Fruit fly (Drosophila melanogaster) whole organism, wandering third instar larva: ENCODE data around the gene wgn.

Source experiments
- Dfd ChIP-seq: fragments of >200 bp; optimal IDR thresholded peaks from 2 replicates; lab custom pipeline; 2017; ENCODE audit warnings: missing biosample characterization, missing genetic modification characterization
- Hr78 ChIP-seq: fragments of >200 bp; optimal IDR thresholded peaks from 2 replicates; lab custom pipeline; 2017; ENCODE audit warnings: missing biosample characterization, missing genetic modification characterization
- Jra ChIP-seq: sonication (Bioruptor generic); optimal IDR thresholded peaks from 2 replicates; lab custom pipeline; 2016; ENCODE audit warnings: missing biosample characterization, missing genetic modification characterization
- OdsH ChIP-seq: fragments of 200-800 bp; sonication (Bioruptor generic); optimal IDR thresholded peaks from 2 replicates; lab custom pipeline; 2016; ENCODE audit warnings: missing biosample characterization, mild to moderate bottlenecking, missing genetic modification characterization
- Vsx2 ChIP-seq: fragments of 200-300, 225-300 bp; sonication (Bioruptor generic); optimal IDR thresholded peaks from 2 replicates; lab custom pipeline; 2018; ENCODE audit warnings: missing biosample characterization, missing genetic modification characterization; ENCODE audit not compliant: partially characterized antibody
- dl ChIP-seq, 2 experiments: fragments of 175-275, 200-275 bp in 1 of 2; fragments of 200-275 bp in 1 of 2; sonication (Bioruptor generic); optimal IDR thresholded peaks; lab custom pipeline; 2018; ENCODE audit warnings: mild to moderate bottlenecking in 2 of 2, missing biosample characterization in 2 of 2, missing genetic modification characterization in 2 of 2, moderate library complexity in 2 of 2; ENCODE audit not compliant: partially characterized antibody in 2 of 2, insufficient read depth in 1 of 2
- dmrt93B ChIP-seq: fragments of 200-800 bp; sonication (Bioruptor generic); optimal IDR thresholded peaks from 2 replicates; lab custom pipeline; 2018; ENCODE audit warnings: missing biosample characterization, mild to moderate bottlenecking, missing genetic modification characterization
- ey ChIP-seq: fragments of 200-800 bp; sonication (Bioruptor generic); optimal IDR thresholded peaks from 2 replicates; lab custom pipeline; 2016; ENCODE audit warnings: missing biosample characterization, missing genetic modification characterization
- foxo ChIP-seq, 2 experiments: fragments of 200-800 bp; sonication (Bioruptor generic); optimal IDR thresholded peaks; 2 replicates in 1 of 2; 3 replicates in 1 of 2; lab custom pipeline; 2016 to 2017; ENCODE audit warnings: missing biosample characterization in 2 of 2, missing genetic modification characterization in 2 of 2
- jim ChIP-seq: fragments of 175-275, 200-325 bp; sonication (Bioruptor generic); optimal IDR thresholded peaks from 2 replicates; lab custom pipeline; 2016; ENCODE audit warnings: missing biosample characterization, mild to moderate bottlenecking, missing genetic modification characterization
- lola ChIP-seq: fragments of >200 bp; optimal IDR thresholded peaks from 2 replicates; lab custom pipeline; 2017; ENCODE audit warnings: missing biosample characterization, missing genetic modification characterization
- psq ChIP-seq: fragments of 200-800 bp; sonication (Bioruptor generic); optimal IDR thresholded peaks from 3 replicates; lab custom pipeline; 2017; ENCODE audit warnings: missing biosample characterization, mild to moderate bottlenecking, missing genetic modification characterization, moderate library complexity
- rgr ChIP-seq: fragments of 200-800 bp; sonication (Bioruptor generic); optimal IDR thresholded peaks from 3 replicates; lab custom pipeline; 2016; ENCODE audit warnings: missing biosample characterization, mild to moderate bottlenecking, missing genetic modification characterization
- woc ChIP-seq: sonication (Bioruptor generic); optimal IDR thresholded peaks from 2 replicates; lab custom pipeline; 2016; ENCODE audit warnings: missing biosample characterization, mild to moderate bottlenecking, missing genetic modification characterization

DNA sequence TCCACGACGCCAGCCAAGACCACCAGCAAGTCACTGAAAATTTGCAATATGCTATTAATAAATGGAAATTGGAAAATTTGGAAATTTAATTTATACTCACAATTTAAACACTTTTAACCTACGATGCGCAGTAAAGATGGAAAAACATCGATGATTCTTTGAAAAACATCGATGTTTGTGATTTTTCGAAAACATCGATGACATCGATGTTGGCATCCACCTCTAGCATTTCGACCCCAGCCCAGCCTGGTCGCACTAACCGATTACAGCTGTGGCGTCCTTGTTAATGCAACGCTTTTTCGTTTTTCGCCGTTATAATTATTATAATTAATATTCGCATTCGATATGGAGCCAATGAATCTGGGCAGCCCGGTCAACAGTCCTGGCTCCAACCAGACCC is 13.3 kb upstream of the wgn start, which contains the start of gene Nup35:
- TF ChIP-seq Dfd (GFP tag; lab: Kevin White, UChicago) (no peak), Jra (GFP tag; lab: Kevin White, UChicago) (no peak), rgr (GFP tag; lab: Kevin White, UChicago) (no peak), dl (GFP tag; optimal IDR thresholded peaks at IDR 0.05; lab: Kevin White, UChicago; ENCODE audit: insufficient read depth in 1 of 2, partially characterized antibody in 2 of 2) (no peak), lola (GFP tag; lab: Kevin White, UChicago) (no peak), Hr78 (GFP tag; lab: Kevin White, UChicago) (no peak), woc (GFP tag; lab: Kevin White, UChicago) (no peak), jim (GFP tag; lab: Kevin White, UChicago) (no peak), ey (GFP tag; lab: Kevin White, UChicago) (no peak), psq (no peak), foxo (GFP tag; optimal IDR thresholded peaks at IDR 0.05; lab: Kevin White, UChicago) (no peak), Vsx2 (GFP tag; lab: Kevin White, UChicago) (no peak), dmrt93B (GFP tag; lab: Kevin White, UChicago) (no peak), OdsH (no peak)
